Worm (Caenorhabditis elegans) whole organism, mixed stage, embryonic: Measurements from ENCODE around the gene abu-8.

ENCODE experiments used
- blmp-1 ChIP-seq: fragments of 150-350 bp; optimal IDR thresholded peaks from 2 replicates; lab custom pipeline; 2014; ENCODE audit warnings: missing biosample characterization, missing genetic modification characterization
- ceh-39 ChIP-seq: fragments of 150-350 bp; optimal IDR thresholded peaks from 2 replicates; lab custom pipeline; 2014; ENCODE audit warnings: missing biosample characterization, missing genetic modification characterization
- ceh-83 ChIP-seq: fragments of 200-800 bp; sonication (Bioruptor generic); optimal IDR thresholded peaks from 2 replicates; lab custom pipeline; 2018; ENCODE audit warnings: mild to moderate bottlenecking, missing genetic modification characterization, missing compliant biosample characterization
- ces-1 ChIP-seq: fragments of 150-350 bp; optimal IDR thresholded peaks from 2 replicates; lab custom pipeline; 2014; ENCODE audit warnings: missing biosample characterization, missing genetic modification reagents, missing genetic modification characterization
- cnd-1 ChIP-seq: fragments of 200-800 bp; sonication (Bioruptor generic); optimal IDR thresholded peaks from 2 replicates; lab custom pipeline; 2018; ENCODE audit warnings: mild to moderate bottlenecking, missing genetic modification characterization, missing compliant biosample characterization
- flh-1 ChIP-seq: fragments of 200-800 bp; sonication (Bioruptor generic); optimal IDR thresholded peaks from 2 replicates; lab custom pipeline; 2018; ENCODE audit warnings: mild to moderate bottlenecking, missing genetic modification characterization, moderate library complexity, missing compliant biosample characterization
- lsy-2 ChIP-seq: fragments of 150-350 bp; optimal IDR thresholded peaks from 2 replicates; lab custom pipeline; 2014; ENCODE audit warnings: missing biosample characterization, missing genetic modification characterization
- mab-5 ChIP-seq: fragments of 150-350 bp; optimal IDR thresholded peaks from 2 replicates; lab custom pipeline; 2014; ENCODE audit warnings: missing biosample characterization, missing genetic modification characterization
- mep-1 ChIP-seq: fragments of 150-350 bp; optimal IDR thresholded peaks from 2 replicates; lab custom pipeline; 2017; ENCODE audit warnings: missing biosample characterization, missing genetic modification reagents, missing genetic modification characterization, inconsistent platforms
- mls-2 ChIP-seq: sonication (generic microtip); optimal IDR thresholded peaks from 2 replicates; lab custom pipeline; 2016; ENCODE audit warnings: mild to moderate bottlenecking, missing genetic modification characterization, moderate library complexity, missing compliant biosample characterization
- nhr-2 ChIP-seq: fragments of 150-350 bp; optimal IDR thresholded peaks from 2 replicates; lab custom pipeline; 2014; ENCODE audit warnings: missing biosample characterization, missing genetic modification characterization
- nhr-237 ChIP-seq: fragments of 150-350 bp; optimal IDR thresholded peaks from 2 replicates; lab custom pipeline; 2014; ENCODE audit warnings: missing biosample characterization, missing genetic modification characterization
- nhr-28 ChIP-seq: fragments of 150-350 bp; optimal IDR thresholded peaks from 2 replicates; lab custom pipeline; 2014; ENCODE audit warnings: missing biosample characterization, missing genetic modification characterization
- pha-4 ChIP-seq: fragments of 150-350 bp; optimal IDR thresholded peaks from 2 replicates; lab custom pipeline; 2018; ENCODE audit warnings: missing biosample characterization, missing genetic modification reagents, missing genetic modification characterization
- sem-2 ChIP-seq: fragments of 200-800 bp; sonication (Bioruptor generic); optimal IDR thresholded peaks from 2 replicates; lab custom pipeline; 2018; ENCODE audit warnings: mild to moderate bottlenecking, missing genetic modification characterization, missing compliant biosample characterization
- snpc-4 ChIP-seq: fragments of 150-350 bp; optimal IDR thresholded peaks from 2 replicates; lab custom pipeline; 2014; ENCODE audit warnings: missing biosample characterization, missing genetic modification characterization
- sptf-1 ChIP-seq: sonication (generic microtip); optimal IDR thresholded peaks from 2 replicates; lab custom pipeline; 2017; ENCODE audit warnings: mild to moderate bottlenecking, missing genetic modification characterization, moderate library complexity, missing compliant biosample characterization
- zip-8 ChIP-seq: fragments of 150-350 bp; optimal IDR thresholded peaks from 2 replicates; lab custom pipeline; 2014; ENCODE audit warnings: missing biosample characterization, missing genetic modification characterization
- ztf-11 ChIP-seq: fragments of 150-350 bp; optimal IDR thresholded peaks from 2 replicates; lab custom pipeline; 2014; ENCODE audit warnings: missing biosample characterization, missing genetic modification characterization

The abu-8 gene

ce11 chrV:5146394-5146793 is 48.0 kb downstream of the abu-8 start, which contains the start of gene F14F9.6:
TSS of gene F14F9.6 (minus strand) at chrV:5146494.
- TF ChIP-seq sptf-1, result no peak
- no peak for TF ChIP-seq mls-2 (tag; lab: Kevin White, UChicago)

ce11 chrV:5144541-5144940 is 49.9 kb downstream of the abu-8 start, which contains the start of gene F14F9.2:
TSS of gene F14F9.2 (plus strand) at chrV:5144841.
- TF ChIP-seq zip-8 (tag; lab: Kevin White, UChicago) (peak; percentile 73), pha-4 (tag; lab: Kevin White, UChicago) (no peak)

ce11 chrV:5143785-5144184 is 50.6 kb downstream of the abu-8 start, which contains the start of gene srh-129:
TSS of gene srh-129 (minus strand) at chrV:5143885.
- no peak for TF ChIP-seq ceh-83 (GFP tag; lab: Kevin White, UChicago)
- TF ChIP-seq nhr-28, result no peak
- no peak for TF ChIP-seq mep-1
- no peak for TF ChIP-seq flh-1
- no peak for TF ChIP-seq snpc-4 (tag; lab: Kevin White, UChicago)
- TF ChIP-seq ztf-11 (tag; lab: Kevin White, UChicago), result no peak
- TF ChIP-seq nhr-237 (tag; lab: Kevin White, UChicago), result no peak
- no peak for TF ChIP-seq blmp-1
- no peak for TF ChIP-seq nhr-2 (tag; lab: Kevin White, UChicago)
- no peak for TF ChIP-seq lsy-2 (tag; lab: Kevin White, UChicago)
- TF ChIP-seq cnd-1 (tag; lab: Kevin White, UChicago), result no peak
- TF ChIP-seq sem-2 (GFP tag; lab: Kevin White, UChicago), result no peak
- TF ChIP-seq ceh-39, result no peak
- no peak for TF ChIP-seq mab-5 (tag; lab: Kevin White, UChicago)
- TF ChIP-seq ces-1, result no peak
